Fruit fly (Drosophila melanogaster) whole organism, pupa: ENCODE results near the gene Pitslre.

Experiments
- CG13204 ChIP-seq: fragments of 200-800 bp; sonication (Bioruptor generic); optimal IDR thresholded peaks from 2 replicates; lab custom pipeline; 2018; ENCODE audit warnings: missing biosample characterization, mild to moderate bottlenecking, missing genetic modification characterization, moderate library complexity
- CG14655 ChIP-seq: fragments of 200-800 bp; sonication (Bioruptor generic); optimal IDR thresholded peaks from 3 replicates; lab custom pipeline; 2017; ENCODE audit warnings: mild to moderate bottlenecking, missing biosample characterization, missing genetic modification reagents, missing genetic modification characterization
- EcR ChIP-seq: fragments of 200-800 bp; sonication (Bioruptor generic); optimal IDR thresholded peaks from 3 replicates; lab custom pipeline; 2019; ENCODE audit warnings: missing biosample characterization, missing genetic modification characterization, mild to moderate bottlenecking, moderate library complexity, missing genetic modification reagents
- Pif1A ChIP-seq: fragments of 200-800 bp; sonication (Bioruptor generic); optimal IDR thresholded peaks from 3 replicates; lab custom pipeline; 2016; ENCODE audit warnings: missing biosample characterization, missing genetic modification characterization

DNA sequence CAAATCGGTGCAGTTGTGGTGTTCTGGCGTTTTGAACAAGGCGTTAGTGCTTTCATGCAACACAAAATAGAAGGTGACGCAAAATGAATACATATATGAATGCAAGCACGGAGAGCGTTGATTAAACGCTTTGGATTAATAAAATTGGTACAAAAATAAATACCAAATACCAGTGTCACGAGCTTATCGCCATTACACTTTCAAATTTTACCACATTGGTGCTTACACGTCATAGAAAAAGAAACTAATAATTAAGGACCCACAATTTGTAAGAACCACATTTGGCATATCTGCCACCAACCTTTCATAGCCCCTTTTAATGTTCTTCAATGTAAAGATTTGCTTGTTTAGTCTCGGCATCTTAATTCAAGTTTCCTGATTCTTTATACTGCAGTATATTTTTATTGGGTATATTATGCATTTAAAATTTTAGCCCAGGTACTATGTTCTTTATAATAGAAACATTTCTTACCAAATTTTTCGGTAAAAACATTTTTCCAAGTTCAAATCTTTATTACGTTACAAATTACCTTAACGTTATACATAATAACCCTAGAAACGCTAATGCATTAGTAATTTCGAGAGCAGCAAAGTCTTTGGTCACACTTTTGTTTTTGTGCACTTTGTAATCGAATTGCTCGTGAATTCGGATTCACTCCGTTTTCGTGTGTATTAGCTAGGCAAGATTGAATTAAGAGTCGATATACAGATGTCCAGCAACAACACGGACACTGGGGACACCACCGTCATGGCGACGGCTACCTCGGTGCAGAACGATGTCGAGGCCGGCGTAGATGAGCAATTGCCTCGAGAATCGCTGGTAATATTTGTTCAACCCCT is 7.1 kb downstream of the Pitslre start, which contains the start of the genes Pex16 and Pex14:
- TF ChIP-seq EcR (GFP tag; lab: Kevin White, UChicago) (no peak), Pif1A (GFP tag; lab: Kevin White, UChicago) (no peak), CG14655 (GFP tag; lab: Kevin White, UChicago) (no peak), CG13204 (GFP tag; lab: Kevin White, UChicago) (no peak)
